Worm (Caenorhabditis elegans) whole organism, L1 larva: Measurements from ENCODE around the gene str-249.

ENCODE experiments used
- ets-5 ChIP-seq: fragments of 200-800 bp; sonication (Bioruptor generic); IDR thresholded peaks from 2 replicates; pipeline ENCODE4 v1.3.6; 2022; ENCODE audit warnings: missing genetic modification characterization, missing compliant biosample characterization
- fos-1 ChIP-seq: fragments of 150-350 bp; optimal IDR thresholded peaks from 2 replicates; lab custom pipeline; 2014; ENCODE audit warnings: missing biosample characterization, missing genetic modification characterization

- no peak for TF ChIP-seq ets-5
- TF ChIP-seq fos-1, result no peak
Observed at ce11 chrIV:7178942-7179341, 7.7 kb downstream of the str-249 start, which contains the start of gene C42D4.3.
